Fruit fly (Drosophila melanogaster): Measurements from ENCODE around the gene Uch-L5.

The Uch-L5 gene

DNA sequence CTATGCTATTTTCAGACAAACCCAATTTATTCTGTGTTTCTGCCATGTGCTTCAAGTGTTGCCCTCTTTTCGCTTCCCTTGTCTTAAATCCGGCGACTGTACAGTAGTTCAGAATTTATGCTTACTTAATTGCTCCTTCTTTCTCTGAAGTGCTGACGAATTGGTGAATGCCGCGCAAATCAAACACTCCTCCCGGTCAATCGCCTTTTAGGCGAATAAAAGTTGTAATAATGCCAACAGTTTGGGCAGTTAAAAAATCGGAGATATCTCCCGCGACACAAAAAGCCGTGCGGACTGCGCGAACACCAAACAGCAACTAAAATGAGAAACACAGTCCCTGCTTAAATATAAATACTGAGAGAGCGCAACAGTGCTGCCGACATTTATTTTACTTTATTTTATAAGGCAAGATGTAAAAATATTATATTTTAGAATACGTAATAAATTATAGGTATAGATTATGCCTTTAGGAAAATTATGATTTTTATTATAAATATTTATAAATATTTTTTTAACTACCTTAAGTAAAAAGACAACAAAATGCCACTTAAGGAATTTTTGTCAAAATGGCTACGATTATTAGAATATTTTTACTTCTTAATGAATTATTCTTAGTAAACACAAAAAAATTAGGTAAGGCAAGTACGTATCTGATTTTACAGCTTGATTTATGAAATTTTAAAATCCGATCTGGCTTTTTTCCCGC, 28.4 kb upstream of the Uch-L5 start, which contains the start of gene path (continued):
- peak; percentile 67 for TF ChIP-seq CG13296 (GFP tag; optimal IDR thresholded peaks at IDR 0.05)
- peak; percentile 83 for TF ChIP-seq CG18262 (tag; optimal IDR thresholded peaks at IDR 0.05)
- TF ChIP-seq CG6813 (GFP tag; optimal IDR thresholded peaks at IDR 0.05): no peak
- no peak for TF ChIP-seq MBD-R2 (GFP tag; IDR thresholded peaks at IDR 0.05)
- TF ChIP-seq toy (GFP tag; IDR thresholded peaks at IDR 0.05): no peak
- TF ChIP-seq lbe (GFP tag; optimal IDR thresholded peaks at IDR 0.05): no peak
- peak; percentile 35; the same call in 1 of the 3 replicates for TF ChIP-seq CG6791 (GFP tag; IDR thresholded peaks at IDR 0.05; ENCODE audit: partially characterized antibody)
- TF ChIP-seq Antp (GFP tag; optimal IDR thresholded peaks at IDR 0.05): no peak
- no peak for TF ChIP-seq Doc2 (GFP tag; IDR thresholded peaks at IDR 0.05)
- TF ChIP-seq pita (GFP tag; optimal IDR thresholded peaks at IDR 0.05): no peak
- no peak for TF ChIP-seq HHEX (GFP tag; optimal IDR thresholded peaks at IDR 0.05)
- TF ChIP-seq az2 (GFP tag; optimal IDR thresholded peaks at IDR 0.05): no peak
- no peak for TF ChIP-seq CG12219 (GFP tag; optimal IDR thresholded peaks at IDR 0.05)
- TF ChIP-seq lola (GFP tag; optimal IDR thresholded peaks at IDR 0.05): peak in 1 of 3 experiments; percentile 39
- TF ChIP-seq Dip3 (GFP tag; optimal IDR thresholded peaks at IDR 0.05): no peak
- no peak for TF ChIP-seq CG10274 (GFP tag; optimal IDR thresholded peaks at IDR 0.05)
- no peak for TF ChIP-seq Ets65A (GFP tag)
- TF ChIP-seq D19A (tag; optimal IDR thresholded peaks at IDR 0.05): peak; percentile 58
- TF ChIP-seq fru (optimal IDR thresholded peaks at IDR 0.05): no peak
- peak; percentile 37 for TF ChIP-seq CG10209 (GFP tag; optimal IDR thresholded peaks at IDR 0.05)
- no peak for TF ChIP-seq shn (GFP tag; optimal IDR thresholded peaks at IDR 0.05)
- TF ChIP-seq Ada2b (GFP tag; IDR thresholded peaks at IDR 0.05): no peak
- no peak for TF ChIP-seq fd64A (GFP tag; optimal IDR thresholded peaks at IDR 0.05)
- no peak for TF ChIP-seq CG17186 (GFP tag; optimal IDR thresholded peaks at IDR 0.05)
- no peak for TF ChIP-seq pum (GFP tag; optimal IDR thresholded peaks at IDR 0.05)
- TF ChIP-seq Taf1 (GFP tag; IDR thresholded peaks at IDR 0.05): no peak
- TF ChIP-seq tx (GFP tag; optimal IDR thresholded peaks at IDR 0.05): no peak
- peak; percentile 50; the same call in 1 of the 3 replicates for TF ChIP-seq otp (GFP tag; IDR thresholded peaks at IDR 0.05)
- TF ChIP-seq CG1024 (GFP tag; IDR thresholded peaks at IDR 0.05): no peak
- no peak for TF ChIP-seq Dll (GFP tag; IDR thresholded peaks at IDR 0.05; ENCODE audit: partially characterized antibody)
- TF ChIP-seq gcm2 (GFP tag; optimal IDR thresholded peaks at IDR 0.05): no peak
- TF ChIP-seq Bgb (GFP tag; IDR thresholded peaks at IDR 0.05; ENCODE audit: partially characterized antibody): peak; percentile 51; the same call in 1 of the 2 replicates
- TF ChIP-seq org-1 (GFP tag; optimal IDR thresholded peaks at IDR 0.05): no peak
- TF ChIP-seq CG9215 (GFP tag; IDR thresholded peaks at IDR 0.05): no peak
- no peak; the same call in 1 of the 2 replicates for TF ChIP-seq E2f1 (GFP tag; IDR thresholded peaks at IDR 0.05)
- TF ChIP-seq CG34422 (GFP tag; IDR thresholded peaks at IDR 0.05): peak; percentile 60; the same call in 1 of the 3 replicates
- TF ChIP-seq esg (GFP tag; conservative IDR thresholded peaks at IDR 0.05): no peak
- 0 out of 3 replicates have a peak, but pooled peaks have one; percentile 17 for TF ChIP-seq gce (GFP tag; IDR thresholded peaks at IDR 0.05)
- TF ChIP-seq sisA (GFP tag; IDR thresholded peaks at IDR 0.05): no peak
- TF ChIP-seq CG10959 (GFP tag; IDR thresholded peaks at IDR 0.05): no peak
- peak; percentile 57 for TF ChIP-seq dm (GFP tag; optimal IDR thresholded peaks at IDR 0.05)
- TF ChIP-seq zfh1 (GFP tag; IDR thresholded peaks at IDR 0.05): peak; percentile 44; the same call in 1 of the 3 replicates
- no peak for TF ChIP-seq gt (GFP tag; IDR thresholded peaks at IDR 0.05)
- TF ChIP-seq CG5245 (GFP tag; optimal IDR thresholded peaks at IDR 0.05): no peak
- no peak for TF ChIP-seq gsb (GFP tag; IDR thresholded peaks at IDR 0.05)
- no peak for TF ChIP-seq CG4617 (GFP tag; optimal IDR thresholded peaks at IDR 0.05; ENCODE audit: borderline replicate concordance)
- no peak for TF ChIP-seq schlank (tag; optimal IDR thresholded peaks at IDR 0.05)
- TF ChIP-seq CG3838 (GFP tag; optimal IDR thresholded peaks at IDR 0.05): no peak
- TF ChIP-seq CG30403 (GFP tag; optimal IDR thresholded peaks at IDR 0.05): peak; percentile 35
- no peak for TF ChIP-seq vnd (GFP tag; IDR thresholded peaks at IDR 0.05; ENCODE audit: partially characterized antibody)
- no peak; the same call in 2 of the 3 replicates for TF ChIP-seq z (GFP tag; IDR thresholded peaks at IDR 0.05)
